Fruit fly (Drosophila melanogaster): ENCODE results near the gene mael.

Gene mael

DNA sequence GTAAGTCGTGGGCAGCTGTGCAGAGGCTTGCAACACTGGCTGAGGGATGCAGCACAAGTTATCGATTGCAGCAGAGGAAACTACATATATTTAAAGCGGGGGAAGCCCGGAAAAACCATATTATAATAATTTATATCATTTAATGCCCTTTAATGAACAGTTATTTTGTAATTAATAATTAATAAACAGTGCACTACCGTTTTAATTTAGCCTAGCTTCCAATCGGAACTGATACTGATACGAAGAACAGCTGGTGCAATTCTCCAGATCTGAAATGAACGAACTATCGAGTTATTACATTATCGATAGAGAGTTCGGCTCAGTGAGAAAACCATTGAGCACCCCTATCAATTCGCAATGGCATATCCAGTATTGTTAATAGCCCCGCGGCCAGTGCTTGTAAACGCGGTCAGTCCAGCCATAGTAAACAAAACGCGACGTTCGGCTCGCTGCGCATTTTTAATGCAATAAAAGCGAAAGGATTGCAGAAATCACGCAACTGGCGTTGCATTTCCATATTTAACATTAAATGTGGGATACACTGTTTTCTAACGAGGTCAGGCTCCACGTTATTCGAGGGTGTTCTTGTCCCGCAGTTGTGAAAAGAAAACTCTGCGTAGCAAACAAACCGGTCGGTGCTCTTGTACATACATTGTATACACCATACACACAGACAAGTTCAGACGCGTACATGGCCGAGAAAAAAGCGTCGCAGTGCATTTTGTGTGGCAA, 20.6 kb downstream of the mael start, which contains the start of gene CG7369 (continued):
- peak; percentile 81 for TF ChIP-seq CG13287 (GFP tag; IDR thresholded peaks at IDR 0.05; ENCODE audit: partially characterized antibody)
- TF ChIP-seq YL-1 (GFP tag; optimal IDR thresholded peaks at IDR 0.05): peak; percentile 74
- peak; percentile 77 for TF ChIP-seq CG7786 (GFP tag; optimal IDR thresholded peaks at IDR 0.05)
- peak; percentile 74 for TF ChIP-seq Ada2b (GFP tag; IDR thresholded peaks at IDR 0.05)
- peak; percentile 41; the same call in 1 of the 2 replicates for TF ChIP-seq Oaz (GFP tag; IDR thresholded peaks at IDR 0.05)
- TF ChIP-seq psq (GFP tag; optimal IDR thresholded peaks at IDR 0.05): peak; percentile 56
- peak; percentile 63 for TF ChIP-seq twi (tag; optimal IDR thresholded peaks at IDR 0.05)
- TF ChIP-seq Gug (GFP tag; IDR thresholded peaks at IDR 0.05): peak; percentile 79
- peak; percentile 74 for TF ChIP-seq stwl (tag; optimal IDR thresholded peaks at IDR 0.05)
- TF ChIP-seq CG11696 (GFP tag; IDR thresholded peaks at IDR 0.05): 0 out of 2 replicates have a peak, but pooled peaks have one; percentile 45
- TF ChIP-seq Atf-2 (GFP tag; optimal IDR thresholded peaks at IDR 0.05): peak; percentile 37
- TF ChIP-seq Fer2 (tag; optimal IDR thresholded peaks at IDR 0.05): peak; percentile 70
- TF ChIP-seq ro (GFP tag; IDR thresholded peaks at IDR 0.05): peak; percentile 45; the same call in 1 of the 2 replicates
- TF ChIP-seq Eip74EF (GFP tag; optimal IDR thresholded peaks at IDR 0.05): peak in 1 of 2 experiments; percentile 31
- peak; percentile 50 for TF ChIP-seq Adf1 (GFP tag; IDR thresholded peaks at IDR 0.05)
- peak; percentile 51; the same call in 1 of the 2 replicates for TF ChIP-seq gt (GFP tag; IDR thresholded peaks at IDR 0.05)
- TF ChIP-seq bab2 (GFP tag; optimal IDR thresholded peaks at IDR 0.05): peak; percentile 77
- peak; percentile 57; the same call in 2 of the 3 replicates for TF ChIP-seq CG6791 (GFP tag; IDR thresholded peaks at IDR 0.05; ENCODE audit: partially characterized antibody)
- peak; percentile 17 for TF ChIP-seq CG5180 (GFP tag; optimal IDR thresholded peaks at IDR 0.05)
- peak; percentile 46 for TF ChIP-seq luna (GFP tag; optimal IDR thresholded peaks at IDR 0.05)
- TF ChIP-seq Myb (GFP tag; optimal IDR thresholded peaks at IDR 0.05): peak; percentile 62
- peak; percentile 61 for TF ChIP-seq sd (tag; optimal IDR thresholded peaks at IDR 0.05)
- TF ChIP-seq sens (GFP tag): peak; percentile 96
- 0 out of 2 replicates have a peak, but pooled peaks have one; percentile 32 for TF ChIP-seq Gsc (GFP tag; IDR thresholded peaks at IDR 0.05)
- no peak for TF ChIP-seq usp (GFP tag; optimal IDR thresholded peaks at IDR 0.05)
- peak; percentile 60 for TF ChIP-seq repo (GFP tag; optimal IDR thresholded peaks at IDR 0.05)
- peak; percentile 74 for TF ChIP-seq onecut (GFP tag; IDR thresholded peaks at IDR 0.05)
- no peak for TF ChIP-seq Hand (GFP tag; optimal IDR thresholded peaks at IDR 0.05)
- no peak for TF ChIP-seq dan (GFP tag; IDR thresholded peaks at IDR 0.05)
- no peak for TF ChIP-seq lov (optimal IDR thresholded peaks at IDR 0.05)
- no peak for TF ChIP-seq lov (GFP tag; IDR thresholded peaks at IDR 0.05)
- TF ChIP-seq CG17385 (GFP tag; optimal IDR thresholded peaks at IDR 0.05): peak; percentile 68
- TF ChIP-seq CkIIα-i1 (GFP tag; IDR thresholded peaks at IDR 0.05): peak; percentile 56; the same call in 1 of the 2 replicates
- TF ChIP-seq CG12769 (tag; optimal IDR thresholded peaks at IDR 0.05): peak; percentile 51
- TF ChIP-seq CG9727 (GFP tag; optimal IDR thresholded peaks at IDR 0.05): peak; percentile 89
- TF ChIP-seq gcm2 (GFP tag; optimal IDR thresholded peaks at IDR 0.05): peak; percentile 70
- TF ChIP-seq CG9817 (tag; optimal IDR thresholded peaks at IDR 0.05): peak; percentile 86
- peak; percentile 42 to 71 for TF ChIP-seq chif (GFP tag; optimal IDR thresholded peaks at IDR 0.05)
- peak; percentile 95 for TF ChIP-seq Med (GFP tag)
- peak; percentile 67 for TF ChIP-seq CG30431 (GFP tag; optimal IDR thresholded peaks at IDR 0.05)
- TF ChIP-seq Optix (GFP tag; IDR thresholded peaks at IDR 0.05): peak; percentile 68
- peak; percentile 66 for TF ChIP-seq CG10979 (tag; optimal IDR thresholded peaks at IDR 0.05)
- TF ChIP-seq HmgZ (tag; optimal IDR thresholded peaks at IDR 0.05): peak; percentile 88
- peak; percentile 89 for TF ChIP-seq zfh2 (GFP tag; optimal IDR thresholded peaks at IDR 0.05)
- TF ChIP-seq schlank (tag; optimal IDR thresholded peaks at IDR 0.05): peak; percentile 61
- peak; percentile 84 for TF ChIP-seq caup (GFP tag; optimal IDR thresholded peaks at IDR 0.05; ENCODE audit: severe bottlenecking)
- peak; percentile 59; the same call in 1 of the 2 replicates for TF ChIP-seq CG11247 (GFP tag; IDR thresholded peaks at IDR 0.05)
- no peak for TF ChIP-seq prd (optimal IDR thresholded peaks at IDR 0.05)
- peak; percentile 87 for TF ChIP-seq prd (GFP tag; IDR thresholded peaks at IDR 0.05)

Data from whole organism, embryonic.